Worm (Caenorhabditis elegans): ENCODE results near the gene fbxa-105.

fbxa-105 gene

ce11 chrV:7432441-7433146 is 40.8 kb upstream of the fbxa-105 start:
- peak; percentile 33 for TF ChIP-seq nhr-21 (tag; optimal IDR thresholded peaks at IDR 0.05)
- no peak for TF ChIP-seq sma-3 (GFP tag; optimal IDR thresholded peaks at IDR 0.05)
- TF ChIP-seq aly-2 (tag; optimal IDR thresholded peaks at IDR 0.05): no peak
- no peak for TF ChIP-seq mab-5 (tag; optimal IDR thresholded peaks at IDR 0.05)
- TF ChIP-seq nhr-237 (tag; optimal IDR thresholded peaks at IDR 0.05): no peak
- TF ChIP-seq nhr-25 (tag; optimal IDR thresholded peaks at IDR 0.05): no peak
- no peak for TF ChIP-seq C34F6.9 (tag; optimal IDR thresholded peaks at IDR 0.05)
- TF ChIP-seq ztf-4 (tag; optimal IDR thresholded peaks at IDR 0.05): peak; percentile 45
- no peak for TF ChIP-seq sem-4 (tag; optimal IDR thresholded peaks at IDR 0.05)
- TF ChIP-seq alr-1 (tag; optimal IDR thresholded peaks at IDR 0.05): no peak
- TF ChIP-seq nhr-11 (tag; optimal IDR thresholded peaks at IDR 0.05): no peak
- no peak for TF ChIP-seq F13H6.1 (tag; optimal IDR thresholded peaks at IDR 0.05)
- TF ChIP-seq ztf-1 (GFP tag; conservative IDR thresholded peaks at IDR 0.05): no peak
- no peak for TF ChIP-seq lin-39 (tag; optimal IDR thresholded peaks at IDR 0.05)
- TF ChIP-seq nhr-129 (tag; optimal IDR thresholded peaks at IDR 0.05): peak; percentile 10
- no peak for TF ChIP-seq mdl-1 (tag; optimal IDR thresholded peaks at IDR 0.05)
- no peak for TF ChIP-seq ztf-11 (tag; optimal IDR thresholded peaks at IDR 0.05)
- no peak for TF ChIP-seq nhr-6 (tag; optimal IDR thresholded peaks at IDR 0.05)
- no peak for TF ChIP-seq unc-62 (GFP tag; optimal IDR thresholded peaks at IDR 0.05)
- no peak for TF ChIP-seq R02D3.7 (tag; optimal IDR thresholded peaks at IDR 0.05)
- no peak for TF ChIP-seq Y55F3AM.14 (GFP tag; optimal IDR thresholded peaks at IDR 0.05)
- no peak for TF ChIP-seq nhr-10 (tag; optimal IDR thresholded peaks at IDR 0.05)
- no peak for TF ChIP-seq lin-13 (GFP tag; optimal IDR thresholded peaks at IDR 0.05)
- TF ChIP-seq ama-1 (optimal IDR thresholded peaks at IDR 0.05): peak; percentile 82

ce11 chrV:7431016-7431415 is 39.2 kb upstream of the fbxa-105 start, which contains the start of gene srw-71:
Gene srw-71 (minus strand): TSS chrV:7431116.
- no peak for TF ChIP-seq Y55F3AM.14 (GFP tag; optimal IDR thresholded peaks at IDR 0.05)
- TF ChIP-seq sma-9 (GFP tag; optimal IDR thresholded peaks at IDR 0.05): no peak
- TF ChIP-seq sma-9 (tag; optimal IDR thresholded peaks at IDR 0.05): no peak
- TF ChIP-seq ama-1 (optimal IDR thresholded peaks at IDR 0.05): no peak
- no peak for TF ChIP-seq elt-3 (tag; optimal IDR thresholded peaks at IDR 0.05)
- no peak for TF ChIP-seq lsy-2 (tag; optimal IDR thresholded peaks at IDR 0.05)
- TF ChIP-seq dmd-4 (tag; optimal IDR thresholded peaks at IDR 0.05): no peak
- TF ChIP-seq unc-62 (GFP tag; optimal IDR thresholded peaks at IDR 0.05): no peak
- TF ChIP-seq mdl-1 (tag; optimal IDR thresholded peaks at IDR 0.05): no peak
- TF ChIP-seq ZK546.5 (tag; optimal IDR thresholded peaks at IDR 0.05): no peak
- no peak for TF ChIP-seq mbf-1 (tag; optimal IDR thresholded peaks at IDR 0.05)

- TF ChIP-seq mdl-1 (tag; optimal IDR thresholded peaks at IDR 0.05) (no peak), gmeb-1 (tag; optimal IDR thresholded peaks at IDR 0.05) (no peak), peb-1 (tag; optimal IDR thresholded peaks at IDR 0.05) (no peak), sem-4 (tag; optimal IDR thresholded peaks at IDR 0.05) (no peak), aly-2 (tag; optimal IDR thresholded peaks at IDR 0.05) (no peak), ztf-4 (tag; optimal IDR thresholded peaks at IDR 0.05) (no peak), nhr-6 (tag; optimal IDR thresholded peaks at IDR 0.05) (no peak), ZK546.5 (tag; optimal IDR thresholded peaks at IDR 0.05) (no peak), sma-9 (GFP tag; optimal IDR thresholded peaks at IDR 0.05) (no peak), sma-9 (tag; optimal IDR thresholded peaks at IDR 0.05) (no peak), C34F6.9 (tag; optimal IDR thresholded peaks at IDR 0.05) (no peak), elt-3 (tag; optimal IDR thresholded peaks at IDR 0.05) (no peak), snpc-4 (tag; optimal IDR thresholded peaks at IDR 0.05) (no peak), crh-2 (tag; optimal IDR thresholded peaks at IDR 0.05) (no peak), blmp-1 (tag; optimal IDR thresholded peaks at IDR 0.05; ENCODE audit: insufficient read depth) (no peak), skn-1 (tag; optimal IDR thresholded peaks at IDR 0.05) (no peak)
Observed at ce11 chrV:7428880-7429279, 37.1 kb upstream of the fbxa-105 start, which contains the start of gene srw-69. Gene srw-69 (minus strand): TSS chrV:7428980.

- TF ChIP-seq nhr-77 (tag; optimal IDR thresholded peaks at IDR 0.05) (no peak), sma-3 (GFP tag; optimal IDR thresholded peaks at IDR 0.05) (no peak), Y55F3AM.14 (GFP tag; optimal IDR thresholded peaks at IDR 0.05) (no peak), mab-5 (tag; optimal IDR thresholded peaks at IDR 0.05) (no peak), F13H6.1 (tag; optimal IDR thresholded peaks at IDR 0.05) (no peak), sma-9 (GFP tag; optimal IDR thresholded peaks at IDR 0.05) (no peak), sma-9 (tag; optimal IDR thresholded peaks at IDR 0.05) (no peak), blmp-1 (tag; optimal IDR thresholded peaks at IDR 0.05; ENCODE audit: insufficient read depth) (no peak), unc-39 (tag; optimal IDR thresholded peaks at IDR 0.05) (no peak), unc-62 (GFP tag; optimal IDR thresholded peaks at IDR 0.05) (no peak), nhr-21 (tag; optimal IDR thresholded peaks at IDR 0.05) (no peak), nhr-237 (tag; optimal IDR thresholded peaks at IDR 0.05) (no peak)
Observed at ce11 chrV:7426594-7426993, 34.8 kb upstream of the fbxa-105 start, which contains the start of gene srw-68. Gene srw-68 (minus strand): TSS chrV:7426694.
